Fruit fly (Drosophila melanogaster): Measurements from ENCODE around the gene CG34355.

- TF ChIP-seq CG5245 (GFP tag; optimal IDR thresholded peaks at IDR 0.05) (no peak), gsb-n (tag; optimal IDR thresholded peaks at IDR 0.05) (no peak), kni (GFP tag; optimal IDR thresholded peaks at IDR 0.05) (no peak), C15 (GFP tag; IDR thresholded peaks at IDR 0.05) (no peak), ttk (GFP tag; IDR thresholded peaks at IDR 0.05) (no peak), fd3F (GFP tag; optimal IDR thresholded peaks at IDR 0.05) (no peak), tin (GFP tag; optimal IDR thresholded peaks at IDR 0.05) (no peak), pum (GFP tag; optimal IDR thresholded peaks at IDR 0.05) (no peak), br (optimal IDR thresholded peaks at IDR 0.05) (no peak), kay (GFP tag; optimal IDR thresholded peaks at IDR 0.05) (no peak)
Observed at dm6 chr3R:23885182-23885581, 81.5 kb downstream of the CG34355 start.

Data from whole organism, embryonic.